Worm (Caenorhabditis elegans) whole organism, L3 larva: ENCODE results near the gene C47E8.11.
A peak's percentile ranks its signal among the peaks of the same experiment; 100 is the strongest.

Source experiments
- R02D3.7 ChIP-seq: fragments of 150-350 bp; optimal IDR thresholded peaks from 2 replicates; lab custom pipeline; 2014; ENCODE audit warnings: missing biosample characterization, missing genetic modification characterization
- aly-2 ChIP-seq: fragments of 150-350 bp; optimal IDR thresholded peaks from 2 replicates; lab custom pipeline; 2014; ENCODE audit warnings: missing biosample characterization, missing genetic modification characterization
- ama-1 ChIP-seq: fragments of 150-350 bp; optimal IDR thresholded peaks from 2 replicates; lab custom pipeline; 2018
- ceh-16 ChIP-seq: sonication (generic microtip); optimal IDR thresholded peaks from 2 replicates; lab custom pipeline; 2017; ENCODE audit warnings: missing biosample characterization, missing genetic modification characterization
- ceh-28 ChIP-seq: fragments of 150-350 bp; optimal IDR thresholded peaks from 2 replicates; lab custom pipeline; 2014; ENCODE audit warnings: missing biosample characterization, missing genetic modification reagents, missing genetic modification characterization
- ceh-82 ChIP-seq: fragments of 150-350 bp; optimal IDR thresholded peaks from 2 replicates; lab custom pipeline; 2014; ENCODE audit warnings: missing biosample characterization, missing genetic modification characterization
- ceh-9 ChIP-seq: sonication (generic microtip); optimal IDR thresholded peaks from 2 replicates; lab custom pipeline; 2018; ENCODE audit warnings: missing biosample characterization, missing genetic modification characterization
- daf-12 ChIP-seq: fragments of 150-350 bp; optimal IDR thresholded peaks from 2 replicates; lab custom pipeline; 2014; ENCODE audit warnings: missing biosample characterization, missing genetic modification reagents, missing genetic modification characterization
- egl-27 ChIP-seq: sonication (generic microtip); optimal IDR thresholded peaks from 4 replicates; lab custom pipeline; 2017; ENCODE audit warnings: missing biosample characterization, missing genetic modification reagents, missing genetic modification characterization
- egl-5 ChIP-seq: fragments of 150-350 bp; optimal IDR thresholded peaks from 2 replicates; lab custom pipeline; 2017; ENCODE audit warnings: missing biosample characterization, missing genetic modification reagents, missing genetic modification characterization, inconsistent platforms
- elt-1 ChIP-seq: fragments of 150-350 bp; optimal IDR thresholded peaks from 2 replicates; lab custom pipeline; 2014; ENCODE audit warnings: missing biosample characterization, missing genetic modification characterization
- elt-3 ChIP-seq, 3 experiments: fragments of 150-350 bp in 1 of 3; sonication (generic microtip) in 2 of 3; optimal IDR thresholded peaks; 2 replicates in 2 of 3; 4 replicates in 1 of 3; lab custom pipeline; 2014 to 2017; ENCODE audit warnings: missing biosample characterization in 3 of 3, missing genetic modification characterization in 3 of 3
- eor-1 ChIP-seq, 2 experiments: fragments of 150-350 bp; optimal IDR thresholded peaks; 2 replicates each; lab custom pipeline; 2014 to 2018; ENCODE audit warnings: missing biosample characterization in 2 of 2, missing genetic modification characterization in 2 of 2
- fkh-10 ChIP-seq: sonication (generic microtip); optimal IDR thresholded peaks from 2 replicates; lab custom pipeline; 2017; ENCODE audit warnings: missing biosample characterization, missing genetic modification reagents, missing genetic modification characterization
- fkh-2 ChIP-seq: fragments of 150-350 bp; optimal IDR thresholded peaks from 2 replicates; lab custom pipeline; 2014; ENCODE audit warnings: missing biosample characterization, missing genetic modification reagents, missing genetic modification characterization
- fos-1 ChIP-seq: fragments of 150-350 bp; optimal IDR thresholded peaks from 2 replicates; lab custom pipeline; 2014; ENCODE audit warnings: missing biosample characterization, missing genetic modification characterization
- hmg-11 ChIP-seq: sonication (generic microtip); optimal IDR thresholded peaks from 2 replicates; lab custom pipeline; 2016; ENCODE audit warnings: missing genetic modification characterization, missing compliant biosample characterization
- lin-39 ChIP-seq: fragments of 150-350 bp; optimal IDR thresholded peaks from 2 replicates; lab custom pipeline; 2018; ENCODE audit warnings: missing biosample characterization, missing genetic modification reagents, missing genetic modification characterization
- nfya-1 ChIP-seq: sonication (generic microtip); optimal IDR thresholded peaks from 2 replicates; lab custom pipeline; 2017; ENCODE audit warnings: missing genetic modification characterization, mild to moderate bottlenecking, missing compliant biosample characterization, antibody characterized with exemption, moderate library complexity; ENCODE audit not compliant: insufficient read depth
- nhr-11 ChIP-seq: fragments of 150-350 bp; optimal IDR thresholded peaks from 2 replicates; lab custom pipeline; 2014; ENCODE audit warnings: missing biosample characterization, missing genetic modification characterization
- nhr-12 ChIP-seq: fragments of 150-350 bp; optimal IDR thresholded peaks from 2 replicates; lab custom pipeline; 2014; ENCODE audit warnings: missing biosample characterization, missing genetic modification characterization
- nhr-23 ChIP-seq: fragments of 150-350 bp; optimal IDR thresholded peaks from 2 replicates; lab custom pipeline; 2014; ENCODE audit warnings: missing biosample characterization, missing genetic modification reagents, missing genetic modification characterization
- nhr-43 ChIP-seq: sonication (generic microtip); optimal IDR thresholded peaks from 2 replicates; lab custom pipeline; 2016; ENCODE audit warnings: mild to moderate bottlenecking, missing genetic modification characterization, missing compliant biosample characterization; ENCODE audit not compliant: poor library complexity, severe bottlenecking
- nhr-67 ChIP-seq: fragments of 150-350 bp; optimal IDR thresholded peaks from 2 replicates; lab custom pipeline; 2014; ENCODE audit warnings: missing biosample characterization, missing genetic modification characterization
- nhr-76 ChIP-seq: fragments of 150-350 bp; sonication (generic microtip); optimal IDR thresholded peaks from 5 replicates; lab custom pipeline; 2014; ENCODE audit warnings: missing biosample characterization, missing genetic modification characterization
- nhr-77 ChIP-seq: fragments of 150-350 bp; optimal IDR thresholded peaks from 2 replicates; lab custom pipeline; 2014; ENCODE audit warnings: missing biosample characterization, missing genetic modification characterization
- pqm-1 ChIP-seq: fragments of 150-350 bp; optimal IDR thresholded peaks from 2 replicates; lab custom pipeline; 2017; ENCODE audit warnings: missing biosample characterization, missing genetic modification characterization, inconsistent platforms
- sea-2 ChIP-seq: fragments of 150-350 bp; sonication (generic microtip); optimal IDR thresholded peaks from 4 replicates; lab custom pipeline; 2014; ENCODE audit warnings: missing biosample characterization, missing genetic modification reagents, missing genetic modification characterization
- snpc-4 ChIP-seq: fragments of 150-350 bp; optimal IDR thresholded peaks from 2 replicates; lab custom pipeline; 2014; ENCODE audit warnings: missing biosample characterization, missing genetic modification characterization
- tbx-2 ChIP-seq: sonication (generic microtip); optimal IDR thresholded peaks from 2 replicates; lab custom pipeline; 2016; ENCODE audit warnings: mild to moderate bottlenecking, missing genetic modification characterization, missing compliant biosample characterization
- unc-39 ChIP-seq: sonication (generic microtip); optimal IDR thresholded peaks from 4 replicates; lab custom pipeline; 2017; ENCODE audit warnings: missing biosample characterization, missing genetic modification characterization
- ztf-11 ChIP-seq: fragments of 150-350 bp; optimal IDR thresholded peaks from 2 replicates; lab custom pipeline; 2014; ENCODE audit warnings: missing biosample characterization, missing genetic modification characterization

C47E8.11 gene

ce11 chrV:14663006-14663405, 25.4 kb upstream of the C47E8.11 start, which contains the start of gene C47E8.9:
TSS of gene C47E8.9 (plus strand) at chrV:14663306.
- TF ChIP-seq fkh-10 (GFP tag; lab: Kevin White, UChicago) (no peak), R02D3.7 (tag; lab: Kevin White, UChicago) (no peak), nhr-67 (tag; lab: Kevin White, UChicago) (no peak)

- TF ChIP-seq snpc-4 (tag; lab: Kevin White, UChicago) = no peak
- no peak for TF ChIP-seq nhr-76 (tag; lab: Kevin White, UChicago)
- TF ChIP-seq elt-1 (tag; lab: Kevin White, UChicago) = no peak
- TF ChIP-seq nhr-23 = no peak
- no peak for TF ChIP-seq ceh-16 (tag; lab: Kevin White, UChicago)
- TF ChIP-seq lin-39 (tag; lab: Kevin White, UChicago) = no peak
- TF ChIP-seq tbx-2 (tag; lab: Kevin White, UChicago) = no peak
- no peak for TF ChIP-seq fkh-2
- no peak for TF ChIP-seq sea-2 (GFP tag; lab: Kevin White, UChicago)
- no peak for TF ChIP-seq ztf-11 (tag; lab: Kevin White, UChicago)
- no peak for TF ChIP-seq nhr-43
- no peak for TF ChIP-seq fkh-10 (GFP tag; lab: Kevin White, UChicago)
- TF ChIP-seq nhr-77 (tag; lab: Kevin White, UChicago) = no peak
- TF ChIP-seq elt-3 (tag; optimal IDR thresholded peaks at IDR 0.05; lab: Kevin White, UChicago) = no peak
- TF ChIP-seq egl-5 = no peak
- TF ChIP-seq ceh-28 = no peak
- TF ChIP-seq nfya-1 = no peak
These were observed 22.7 kb upstream of the C47E8.11 start, which contains the start of gene C47E8.1 for ce11 chrV:14665728-14666127. TSS of gene C47E8.1 (plus strand) at chrV:14666028.

- TF ChIP-seq ceh-9 (tag; lab: Kevin White, UChicago) (no peak), lin-39 (tag; lab: Kevin White, UChicago) (no peak), fkh-2 (no peak), nfya-1 (peak; percentile 80)
These were observed 10.1 kb upstream of the C47E8.11 start for ce11 chrV:14678298-14678697.

- no peak for TF ChIP-seq nhr-11
These were observed 8.4 kb upstream of the C47E8.11 start, which contains the start of gene C47E8.3 for ce11 chrV:14680014-14680413. TSS of gene C47E8.3 (plus strand) at chrV:14680314.

- TF ChIP-seq fos-1 (tag; lab: Kevin White, UChicago) (no peak), eor-1 (tag; optimal IDR thresholded peaks at IDR 0.05; lab: Kevin White, UChicago) (no peak), ceh-16 (tag; lab: Kevin White, UChicago) (no peak), nhr-23 (no peak), egl-5 (no peak), aly-2 (tag; lab: Kevin White, UChicago) (no peak), unc-39 (tag; lab: Kevin White, UChicago) (no peak), nfya-1 (no peak), nhr-67 (tag; lab: Kevin White, UChicago) (no peak), ceh-28 (no peak), egl-27 (tag; lab: Kevin White, UChicago) (no peak), lin-39 (tag; lab: Kevin White, UChicago) (no peak), fkh-10 (GFP tag; lab: Kevin White, UChicago) (no peak)
These were observed 5.5 kb upstream of the C47E8.11 start for ce11 chrV:14682870-14683269.

DNA sequence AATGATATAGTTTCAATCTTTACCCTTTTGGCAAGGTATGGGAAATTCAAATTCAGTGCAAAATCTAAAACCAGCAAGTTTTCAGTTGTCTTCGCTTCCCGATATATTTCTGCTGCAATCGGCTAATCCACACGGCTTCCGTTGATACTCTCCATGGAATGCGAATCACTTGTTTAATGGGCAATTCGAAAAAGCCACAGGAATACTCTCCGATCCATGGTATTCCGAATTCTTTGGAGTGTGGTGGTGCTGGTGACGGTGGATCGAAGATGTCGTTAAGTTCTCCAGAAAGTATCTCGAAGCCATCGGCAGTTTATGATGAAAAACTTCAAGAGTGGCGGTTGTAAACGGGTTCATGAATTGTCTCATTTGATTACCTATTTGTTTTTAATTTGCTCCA, 5.1 kb upstream of the C47E8.11 start:
- TF ChIP-seq nfya-1 = no peak
- peak; percentile 83 for TF ChIP-seq ama-1 (lab: Kevin White, UChicago)

- TF ChIP-seq ceh-82 (tag; lab: Kevin White, UChicago) (no peak), tbx-2 (tag; lab: Kevin White, UChicago) (no peak), ztf-11 (tag; lab: Kevin White, UChicago) (no peak), nhr-12 (tag; lab: Kevin White, UChicago) (no peak), hmg-11 (tag; lab: Kevin White, UChicago) (no peak), elt-3 (tag; optimal IDR thresholded peaks at IDR 0.05; lab: Kevin White, UChicago) (no peak), eor-1 (tag; optimal IDR thresholded peaks at IDR 0.05; lab: Kevin White, UChicago) (no peak), elt-1 (tag; lab: Kevin White, UChicago) (no peak), lin-39 (tag; lab: Kevin White, UChicago) (no peak), ceh-28 (no peak), pqm-1 (tag; lab: Kevin White, UChicago) (no peak), ceh-9 (tag; lab: Kevin White, UChicago) (no peak), nhr-11 (no peak), daf-12 (tag; lab: Kevin White, UChicago) (no peak), nfya-1 (no peak)
These were observed 4.5 kb upstream of the C47E8.11 start for ce11 chrV:14683926-14684325.
